Fruit fly (Drosophila melanogaster) whole organism, embryonic: ENCODE results near the gene Acf.

ENCODE experiments used
- Atf3 ChIP-seq: fragments of 200-800 bp; sonication (Bioruptor generic); optimal IDR thresholded peaks from 3 replicates; lab custom pipeline; 2016; ENCODE audit warnings: missing biosample characterization, missing genetic modification characterization
- C15 ChIP-seq: fragments of 200-800 bp; sonication (Bioruptor generic); IDR thresholded peaks from 3 replicates; pipeline ENCODE4 v1.3.6; 2022; ENCODE audit warnings: missing biosample characterization, missing genetic modification characterization
- CG10267 ChIP-seq: fragments of 200-800 bp; sonication (Bioruptor generic); optimal IDR thresholded peaks from 2 replicates; lab custom pipeline; 2018; ENCODE audit warnings: missing biosample characterization, mild to moderate bottlenecking, missing genetic modification characterization, moderate library complexity
- CG10979 ChIP-seq: fragments of 200-800 bp; sonication (Bioruptor generic); optimal IDR thresholded peaks from 2 replicates; lab custom pipeline; 2018; ENCODE audit warnings: missing biosample characterization, mild to moderate bottlenecking, missing genetic modification characterization, moderate library complexity
- CG11695 ChIP-seq: fragments of 200-800 bp; sonication (Bioruptor generic); IDR thresholded peaks from 3 replicates; pipeline ENCODE4 v1.3.6; 2022; ENCODE audit warnings: missing biosample characterization, missing genetic modification characterization
- CG12391 ChIP-seq: fragments of 200-800 bp; sonication (Bioruptor generic); optimal IDR thresholded peaks from 3 replicates; lab custom pipeline; 2018; ENCODE audit warnings: missing biosample characterization, mild to moderate bottlenecking, missing genetic modification characterization, moderate library complexity
- CG15011 ChIP-seq: fragments of 200-800 bp; sonication (Bioruptor generic); optimal IDR thresholded peaks from 3 replicates; lab custom pipeline; 2018; ENCODE audit warnings: missing biosample characterization, mild to moderate bottlenecking, missing genetic modification characterization
- CG17612 ChIP-seq: fragments of 200-800 bp; sonication (Bioruptor generic); IDR thresholded peaks from 2 replicates; pipeline ENCODE4 v1.3.6; 2022; ENCODE audit warnings: missing biosample characterization, missing genetic modification characterization
- CG1792 ChIP-seq: fragments of 200-800 bp; sonication (Bioruptor generic); optimal IDR thresholded peaks from 2 replicates; lab custom pipeline; 2016; ENCODE audit warnings: missing biosample characterization, missing genetic modification characterization
- CG18619 ChIP-seq: fragments of 200-800 bp; sonication (Bioruptor generic); optimal IDR thresholded peaks from 3 replicates; lab custom pipeline; 2017; ENCODE audit warnings: missing biosample characterization, mild to moderate bottlenecking, missing genetic modification characterization
- CG2116 ChIP-seq: fragments of 200-800 bp; sonication (Bioruptor generic); optimal IDR thresholded peaks from 3 replicates; lab custom pipeline; 2018; ENCODE audit warnings: missing biosample characterization, mild to moderate bottlenecking, missing genetic modification characterization
- CG2199 ChIP-seq: fragments of 200-800 bp; sonication (Bioruptor generic); IDR thresholded peaks from 3 replicates; pipeline ENCODE4 v1.3.6; 2022; ENCODE audit warnings: missing biosample characterization, missing genetic modification characterization
- CG3065 ChIP-seq: fragments of 200-800 bp; sonication (Bioruptor generic); optimal IDR thresholded peaks from 2 replicates; lab custom pipeline; 2016; ENCODE audit warnings: missing biosample characterization, missing genetic modification characterization
- CG42726 ChIP-seq: fragments of 200-800 bp; sonication (Bioruptor generic); IDR thresholded peaks from 2 replicates; pipeline ENCODE4 v1.3.6; 2022; ENCODE audit warnings: missing biosample characterization, missing genetic modification characterization; ENCODE audit not compliant: partially characterized antibody
- CG4282 ChIP-seq: fragments of 200-800 bp; sonication (Bioruptor generic); optimal IDR thresholded peaks from 2 replicates; lab custom pipeline; 2016; ENCODE audit warnings: missing biosample characterization, missing genetic modification characterization
- CG6272 ChIP-seq: fragments of 200-800 bp; sonication (Bioruptor generic); IDR thresholded peaks from 2 replicates; pipeline ENCODE4 v1.3.6; 2022; ENCODE audit warnings: missing biosample characterization, missing genetic modification characterization
- CG6689 ChIP-seq: fragments of 200-800 bp; sonication (Bioruptor generic); IDR thresholded peaks from 2 replicates; pipeline ENCODE4 v1.3.6; 2022; ENCODE audit warnings: missing biosample characterization, missing genetic modification characterization
- CG7372 ChIP-seq: fragments of 200-800 bp; sonication (Bioruptor generic); IDR thresholded peaks from 2 replicates; pipeline ENCODE4 v1.3.6; 2022; ENCODE audit warnings: missing biosample characterization, missing genetic modification characterization
- CG8089 ChIP-seq: fragments of 200-800 bp; sonication (Bioruptor generic); optimal IDR thresholded peaks from 3 replicates; lab custom pipeline; 2016; ENCODE audit warnings: missing biosample characterization, missing genetic modification characterization
- CG8388 ChIP-seq: fragments of 200-800 bp; sonication (Bioruptor generic); optimal IDR thresholded peaks from 2 replicates; lab custom pipeline; 2019; ENCODE audit warnings: missing biosample characterization, mild to moderate bottlenecking, missing genetic modification characterization, moderate library complexity
- CG8924 ChIP-seq: fragments of 200-800 bp; optimal IDR thresholded peaks from 3 replicates; lab custom pipeline; 2019; ENCODE audit warnings: missing biosample characterization, mild to moderate bottlenecking, missing genetic modification characterization, moderate library complexity
- CG9797 ChIP-seq: fragments of 200-800 bp; sonication (Bioruptor generic); optimal IDR thresholded peaks from 3 replicates; lab custom pipeline; 2018; ENCODE audit warnings: missing biosample characterization, mild to moderate bottlenecking, missing genetic modification characterization
- CkIIα-i1 ChIP-seq: fragments of 200-800 bp; sonication (Bioruptor generic); IDR thresholded peaks from 2 replicates; pipeline ENCODE4 v1.3.6; 2022; ENCODE audit warnings: missing biosample characterization, missing genetic modification characterization
- Dip3 ChIP-seq: fragments of 200-800 bp; sonication (Bioruptor generic); optimal IDR thresholded peaks from 3 replicates; lab custom pipeline; 2016; ENCODE audit warnings: missing biosample characterization, missing genetic modification characterization
- Dll ChIP-seq: fragments of 200-800 bp; sonication (Bioruptor generic); IDR thresholded peaks from 4 replicates; pipeline ENCODE4 v1.3.6; 2022; ENCODE audit warnings: missing biosample characterization, missing genetic modification characterization; ENCODE audit not compliant: partially characterized antibody
- Ets97D ChIP-seq: fragments of 200-800 bp; sonication (Bioruptor generic); optimal IDR thresholded peaks from 3 replicates; lab custom pipeline; 2016; ENCODE audit warnings: missing biosample characterization, missing genetic modification characterization
- Fer2 ChIP-seq: fragments of 200-800 bp; sonication (Bioruptor generic); optimal IDR thresholded peaks from 2 replicates; lab custom pipeline; 2018; ENCODE audit warnings: missing biosample characterization, mild to moderate bottlenecking, missing genetic modification characterization, moderate library complexity
- GATAe ChIP-seq: fragments of 200-800 bp; sonication (Bioruptor generic); conservative IDR thresholded peaks from 2 replicates; pipeline ENCODE4 v1.3.6; 2022; ENCODE audit warnings: missing biosample characterization, missing genetic modification characterization
- Hmr ChIP-seq: fragments of 200-800 bp; sonication (Bioruptor generic); optimal IDR thresholded peaks from 3 replicates; lab custom pipeline; 2017; ENCODE audit warnings: mild to moderate bottlenecking, missing biosample characterization, missing genetic modification reagents, missing genetic modification characterization
- MBD-R2 ChIP-seq: fragments of 200-800 bp; sonication (Bioruptor generic); IDR thresholded peaks from 2 replicates; pipeline ENCODE4 v1.3.6; 2022; ENCODE audit warnings: missing biosample characterization, missing genetic modification characterization
- Max ChIP-seq: fragments of 200-800 bp; sonication (Bioruptor generic); optimal IDR thresholded peaks from 2 replicates; lab custom pipeline; 2016; ENCODE audit warnings: missing biosample characterization, mild to moderate bottlenecking, missing genetic modification characterization
- Med ChIP-seq: fragments of 200-800 bp; sonication (Bioruptor generic); peaks from one replicate; lab custom pipeline; 2016; ENCODE audit warnings: missing biosample characterization, missing genetic modification characterization, mild to moderate bottlenecking, inconsistent platforms, moderate library complexity
- Myb ChIP-seq: fragments of 200-800 bp; sonication (Bioruptor generic); optimal IDR thresholded peaks from 2 replicates; lab custom pipeline; 2016; ENCODE audit warnings: missing biosample characterization, missing genetic modification characterization
- Ravus ChIP-seq: fragments of 200-800 bp; sonication (Bioruptor generic); IDR thresholded peaks from 2 replicates; pipeline ENCODE4 v1.3.6; 2022; ENCODE audit warnings: missing biosample characterization, missing genetic modification characterization
- bigmax ChIP-seq: fragments of 200-800 bp; sonication (Bioruptor generic); optimal IDR thresholded peaks from 2 replicates; lab custom pipeline; 2018; ENCODE audit warnings: missing biosample characterization, mild to moderate bottlenecking, missing genetic modification characterization
- cas ChIP-seq: fragments of 200-800 bp; sonication (Bioruptor generic); IDR thresholded peaks from 2 replicates; pipeline ENCODE4 v1.3.6; 2022; ENCODE audit warnings: missing biosample characterization, missing genetic modification characterization
- chif ChIP-seq, 2 experiments: fragments of 200-800 bp; sonication (Bioruptor generic); optimal IDR thresholded peaks; 3 replicates each; lab custom pipeline; 2016; ENCODE audit warnings: missing biosample characterization in 2 of 2, missing genetic modification characterization in 2 of 2
- ci ChIP-seq: fragments of 200-800 bp; sonication (Bioruptor generic); IDR thresholded peaks from 3 replicates; pipeline ENCODE4 v1.3.6; 2022; ENCODE audit warnings: missing biosample characterization, missing genetic modification characterization
- dysf ChIP-seq: fragments of 200-800 bp; sonication (Bioruptor generic); IDR thresholded peaks from 3 replicates; pipeline ENCODE4 v1.3.6; 2022; ENCODE audit warnings: missing biosample characterization, missing genetic modification characterization
- exex ChIP-seq: fragments of 200-800 bp; sonication (Bioruptor generic); optimal IDR thresholded peaks from 4 replicates; lab custom pipeline; 2018; ENCODE audit warnings: missing biosample characterization, mild to moderate bottlenecking, missing genetic modification characterization, moderate library complexity
- fru ChIP-seq: fragments of >200 bp; optimal IDR thresholded peaks from 2 replicates; lab custom pipeline; 2017
- hbn ChIP-seq: fragments of 200-800 bp; sonication (Bioruptor generic); IDR thresholded peaks from 2 replicates; pipeline ENCODE4 v1.3.6; 2022; ENCODE audit warnings: missing biosample characterization, missing genetic modification characterization; ENCODE audit not compliant: partially characterized antibody
- her ChIP-seq: fragments of 200-800 bp; sonication (Bioruptor generic); optimal IDR thresholded peaks from 2 replicates; lab custom pipeline; 2016; ENCODE audit warnings: missing biosample characterization, missing genetic modification characterization
- knrl ChIP-seq: fragments of 200-800 bp; sonication (Bioruptor generic); IDR thresholded peaks from 3 replicates; pipeline ENCODE4 v1.3.6; 2022; ENCODE audit warnings: missing biosample characterization, missing genetic modification characterization; ENCODE audit not compliant: partially characterized antibody
- nmo ChIP-seq: fragments of 200-800 bp; sonication (Bioruptor generic); optimal IDR thresholded peaks from 2 replicates; lab custom pipeline; 2018; ENCODE audit warnings: missing biosample characterization, mild to moderate bottlenecking, missing genetic modification characterization, moderate library complexity
- nom ChIP-seq: fragments of 200-800 bp; sonication (Bioruptor generic); optimal IDR thresholded peaks from 2 replicates; lab custom pipeline; 2017; ENCODE audit warnings: missing biosample characterization, missing genetic modification characterization, mild to moderate bottlenecking, moderate library complexity, missing genetic modification reagents
- pzg ChIP-seq: fragments of 200-800 bp; sonication (Bioruptor generic); optimal IDR thresholded peaks from 3 replicates; lab custom pipeline; 2018; ENCODE audit warnings: missing biosample characterization, mild to moderate bottlenecking, missing genetic modification characterization, moderate library complexity
- schlank ChIP-seq: fragments of 200-800 bp; sonication (Bioruptor generic); optimal IDR thresholded peaks from 2 replicates; lab custom pipeline; 2018; ENCODE audit warnings: missing biosample characterization, mild to moderate bottlenecking, missing genetic modification characterization
- sqz ChIP-seq: fragments of 200-800 bp; sonication (Bioruptor generic); optimal IDR thresholded peaks from 3 replicates; lab custom pipeline; 2018; ENCODE audit warnings: missing biosample characterization, mild to moderate bottlenecking, missing genetic modification characterization
- vnd ChIP-seq: fragments of 200-800 bp; sonication (Bioruptor generic); IDR thresholded peaks from 3 replicates; pipeline ENCODE4 v1.3.6; 2022; ENCODE audit warnings: missing biosample characterization, missing genetic modification characterization; ENCODE audit not compliant: partially characterized antibody
- wek ChIP-seq: fragments of 200-800 bp; sonication (Bioruptor generic); optimal IDR thresholded peaks from 3 replicates; lab custom pipeline; 2018; ENCODE audit warnings: missing biosample characterization, mild to moderate bottlenecking, missing genetic modification characterization, moderate library complexity

Acf gene

DNA sequence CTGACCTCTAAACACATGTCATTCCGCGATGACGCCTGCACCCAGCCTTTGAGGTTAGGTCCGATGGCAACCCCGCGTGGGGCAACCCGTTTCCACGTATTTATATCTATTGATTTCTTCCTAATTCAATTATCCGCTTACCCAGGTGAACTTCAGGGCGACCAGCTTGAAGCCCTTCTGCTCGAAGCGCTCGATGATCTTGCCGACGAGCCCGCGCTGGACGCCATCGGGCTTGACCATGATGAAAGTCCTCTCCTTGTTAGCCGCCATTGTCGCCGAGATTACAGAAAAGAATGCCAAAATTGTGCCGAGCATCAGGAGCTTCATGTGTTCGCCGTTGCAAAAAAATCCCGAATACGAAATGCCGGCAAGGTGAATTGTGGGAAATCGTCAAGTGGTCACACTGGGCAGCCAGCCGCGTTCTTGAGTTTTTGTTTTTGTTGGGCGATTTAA lies 48.1 kb upstream of the Acf start, which contains the start of gene awd (continued):
- TF ChIP-seq bigmax (GFP tag; lab: Kevin White, UChicago) (peak; percentile 95), CG12391 (tag; lab: Kevin White, UChicago) (no peak), vnd (GFP tag; lab: Robert Waterston, UW) (no peak), CG6689 (no peak), CG2116 (GFP tag; lab: Kevin White, UChicago) (peak; percentile 37), CG8924 (tag; lab: Kevin White, UChicago) (peak; percentile 49), CG6272 (GFP tag; lab: Robert Waterston, UW) (no peak), Max (peak; percentile 48), nmo (GFP tag; lab: Kevin White, UChicago) (peak; percentile 22), chif (GFP tag; optimal IDR thresholded peaks at IDR 0.05; lab: Kevin White, UChicago) (no peak), Ravus (GFP tag; lab: Robert Waterston, UW) (no peak), CG11695 (no peak), CG42726 (GFP tag; lab: Robert Waterston, UW) (peak; percentile 51; the same call in 1 of the 2 replicates), exex (peak; percentile 25), Fer2 (tag; lab: Kevin White, UChicago) (no peak), Med (GFP tag; lab: Kevin White, UChicago) (peak; percentile 61), nom (GFP tag; lab: Kevin White, UChicago) (peak; percentile 68), hbn (0 out of 2 replicates have a peak, but pooled peaks have one; percentile 18), Myb (GFP tag; lab: Kevin White, UChicago) (peak; percentile 48), Dll (GFP tag; lab: Robert Waterston, UW) (peak; percentile 26; the same call in 1 of the 4 replicates), CG17612 (GFP tag; lab: Robert Waterston, UW) (no peak), CG8089 (GFP tag; lab: Kevin White, UChicago) (no peak), schlank (tag; lab: Kevin White, UChicago) (no peak), dysf (GFP tag; lab: Robert Waterston, UW) (no peak), Hmr (no peak), CG1792 (GFP tag; lab: Kevin White, UChicago) (no peak), Dip3 (GFP tag; lab: Kevin White, UChicago) (no peak), knrl (GFP tag; lab: Robert Waterston, UW) (0 out of 3 replicates have a peak, but pooled peaks have one; percentile 18), Atf3 (no peak), pzg (GFP tag; lab: Kevin White, UChicago) (peak; percentile 81), MBD-R2 (GFP tag; lab: Robert Waterston, UW) (peak; percentile 73), wek (GFP tag; lab: Kevin White, UChicago) (no peak), sqz (GFP tag; lab: Kevin White, UChicago) (no peak), CG3065 (GFP tag; lab: Kevin White, UChicago) (no peak), CG7372 (no peak), CG4282 (GFP tag; lab: Kevin White, UChicago) (peak; percentile 35), CG10979 (tag; lab: Kevin White, UChicago) (no peak), ci (no peak), Ets97D (GFP tag; lab: Kevin White, UChicago) (peak; percentile 17), cas (GFP tag; lab: Robert Waterston, UW) (no peak), GATAe (GFP tag; lab: Robert Waterston, UW) (no peak), CkIIα-i1 (GFP tag; lab: Robert Waterston, UW) (no peak), C15 (GFP tag; lab: Robert Waterston, UW) (no peak), CG10267 (tag; lab: Kevin White, UChicago) (peak; percentile 30), CG9797 (peak; percentile 88), CG2199 (0 out of 3 replicates have a peak, but pooled peaks have one; percentile 11), CG8388 (no peak), CG15011 (GFP tag; lab: Kevin White, UChicago) (no peak), CG18619 (GFP tag; lab: Kevin White, UChicago) (no peak), her (peak; percentile 77), fru (lab: Kevin White, UChicago) (no peak)
